Worm (Caenorhabditis elegans): Measurements from ENCODE around the gene fem-2.

fem-2 gene

ce11 chrIII:620204-620718 lies 14.2 kb downstream of the fem-2 start, which contains the start of gene T19C3.4:
TSS of gene T19C3.4 (minus strand) at chrIII:620254.
- TF ChIP-seq mbf-1 (tag; optimal IDR thresholded peaks at IDR 0.05) (no peak), sma-9 (GFP tag; optimal IDR thresholded peaks at IDR 0.05) (peak; percentile 36), sma-9 (tag; optimal IDR thresholded peaks at IDR 0.05) (no peak), crh-2 (tag; optimal IDR thresholded peaks at IDR 0.05) (peak; percentile 17), gmeb-1 (tag; optimal IDR thresholded peaks at IDR 0.05) (no peak), fos-1 (tag; optimal IDR thresholded peaks at IDR 0.05) (peak; percentile 20)

ce11 chrIII:617467-617866 lies 17.0 kb downstream of the fem-2 start, which contains the start of gene T19C3.2:
TSS of gene T19C3.2 (minus strand) at chrIII:617567.
- no peak for TF ChIP-seq unc-62 (GFP tag; optimal IDR thresholded peaks at IDR 0.05)
- TF ChIP-seq nhr-25 (tag; optimal IDR thresholded peaks at IDR 0.05): no peak
- no peak for TF ChIP-seq nhr-129 (tag; optimal IDR thresholded peaks at IDR 0.05)
- no peak for TF ChIP-seq R02D3.7 (tag; optimal IDR thresholded peaks at IDR 0.05)
- TF ChIP-seq lsy-2 (tag; optimal IDR thresholded peaks at IDR 0.05): no peak

ce11 chrIII:614447-614846 lies 20.0 kb downstream of the fem-2 start, which contains the start of gene T19C3.3:
TSS of gene T19C3.3 (minus strand) at chrIII:614547.
- TF ChIP-seq Y55F3AM.14 (GFP tag; optimal IDR thresholded peaks at IDR 0.05): no peak
- TF ChIP-seq nhr-23 (tag; optimal IDR thresholded peaks at IDR 0.05): no peak
- no peak for TF ChIP-seq elt-3 (tag; optimal IDR thresholded peaks at IDR 0.05)
- TF ChIP-seq ztf-4 (tag; optimal IDR thresholded peaks at IDR 0.05): no peak
- no peak for TF ChIP-seq sem-4 (tag; optimal IDR thresholded peaks at IDR 0.05)

ce11 chrIII:612759-613158 lies 21.7 kb downstream of the fem-2 start:
- TF ChIP-seq crh-2 (tag; optimal IDR thresholded peaks at IDR 0.05): peak; percentile 4
- no peak for TF ChIP-seq ceh-16 (tag; optimal IDR thresholded peaks at IDR 0.05)

- TF ChIP-seq nhr-10 (tag; optimal IDR thresholded peaks at IDR 0.05): no peak
- TF ChIP-seq unc-55 (GFP tag; optimal IDR thresholded peaks at IDR 0.05): peak; percentile 6
- no peak for TF ChIP-seq ama-1 (optimal IDR thresholded peaks at IDR 0.05)
- no peak for TF ChIP-seq nhr-6 (tag; optimal IDR thresholded peaks at IDR 0.05)
- TF ChIP-seq skn-1 (tag; optimal IDR thresholded peaks at IDR 0.05): no peak
These were observed 22.5 kb downstream of the fem-2 start for ce11 chrIII:611900-612299.

- TF ChIP-seq nhr-23 (tag; optimal IDR thresholded peaks at IDR 0.05): no peak
- no peak for TF ChIP-seq sma-9 (GFP tag; optimal IDR thresholded peaks at IDR 0.05)
- TF ChIP-seq sma-9 (tag; optimal IDR thresholded peaks at IDR 0.05): no peak
- no peak for TF ChIP-seq nhr-10 (tag; optimal IDR thresholded peaks at IDR 0.05)
- no peak for TF ChIP-seq sem-4 (tag; optimal IDR thresholded peaks at IDR 0.05)
- TF ChIP-seq mab-5 (tag; optimal IDR thresholded peaks at IDR 0.05): no peak
- no peak for TF ChIP-seq zag-1 (tag; optimal IDR thresholded peaks at IDR 0.05)
- TF ChIP-seq aly-2 (tag; optimal IDR thresholded peaks at IDR 0.05): no peak
- TF ChIP-seq lin-39 (tag; optimal IDR thresholded peaks at IDR 0.05): no peak
- TF ChIP-seq ztf-1 (GFP tag; conservative IDR thresholded peaks at IDR 0.05): no peak
- TF ChIP-seq ZK546.5 (tag; optimal IDR thresholded peaks at IDR 0.05): no peak
- no peak for TF ChIP-seq egl-27 (tag; optimal IDR thresholded peaks at IDR 0.05)
- TF ChIP-seq nhr-129 (tag; optimal IDR thresholded peaks at IDR 0.05): no peak
- no peak for TF ChIP-seq F13H6.1 (tag; optimal IDR thresholded peaks at IDR 0.05)
- no peak for TF ChIP-seq dmd-4 (tag; optimal IDR thresholded peaks at IDR 0.05)
- TF ChIP-seq gmeb-1 (tag; optimal IDR thresholded peaks at IDR 0.05): no peak
- no peak for TF ChIP-seq unc-55 (GFP tag; optimal IDR thresholded peaks at IDR 0.05)
- no peak for TF ChIP-seq mbf-1 (tag; optimal IDR thresholded peaks at IDR 0.05)
- TF ChIP-seq skn-1 (tag; optimal IDR thresholded peaks at IDR 0.05): no peak
- TF ChIP-seq ceh-16 (tag; optimal IDR thresholded peaks at IDR 0.05): no peak
- no peak for TF ChIP-seq Y55F3AM.14 (GFP tag; optimal IDR thresholded peaks at IDR 0.05)
These were observed 24.9 kb downstream of the fem-2 start, which contains the start of gene best-17 for ce11 chrIII:609549-609948. TSS of gene best-17 (minus strand) at chrIII:609649.
